Fruit fly (Drosophila melanogaster): ENCODE data around the gene CG13455.

dm6 chr3L:15501646-15501972 lies 5.2 kb downstream of the CG13455 start:
- TF ChIP-seq CTCF (optimal IDR thresholded peaks at IDR 0.05): no peak
- TF ChIP-seq CG8478 (optimal IDR thresholded peaks at IDR 0.05): no peak
